Worm (Caenorhabditis elegans) whole organism, L4/young adult: ENCODE results near the gene fbxa-127.

Source experiments
- W03F9.2 ChIP-seq: fragments of 150-350 bp; optimal IDR thresholded peaks from 2 replicates; lab custom pipeline; 2014; ENCODE audit warnings: missing biosample characterization, missing genetic modification characterization
- dao-5 ChIP-seq: sonication (generic microtip); optimal IDR thresholded peaks from 2 replicates; lab custom pipeline; 2016; ENCODE audit warnings: missing genotype, missing genetic modification characterization, moderate library complexity, missing compliant biosample characterization

DNA sequence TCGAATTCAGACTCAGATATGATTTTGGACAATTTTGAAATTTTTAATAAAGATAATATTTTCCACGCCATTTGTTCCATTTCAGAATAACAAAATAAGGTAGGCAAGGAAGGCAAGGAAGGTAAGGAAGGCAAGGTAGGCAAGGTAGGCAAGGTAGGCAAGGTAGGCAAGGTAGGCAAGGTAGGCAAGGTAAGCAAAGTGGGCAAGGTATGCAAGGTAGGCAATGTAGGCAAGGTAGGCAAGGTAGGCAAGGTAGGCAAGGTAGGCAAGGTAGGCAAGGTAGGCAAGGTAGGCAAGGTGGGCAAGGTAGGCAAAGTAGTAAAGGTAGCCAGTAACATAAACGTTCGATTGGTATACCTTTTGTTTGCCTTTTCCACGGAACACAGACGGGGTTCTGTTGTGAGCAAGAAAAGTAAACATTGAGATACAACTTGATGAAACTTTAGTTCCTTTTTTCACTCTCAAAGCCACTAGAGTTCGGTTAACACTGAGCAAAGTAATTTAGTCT, 28.7 kb upstream of the fbxa-127 start, which contains the start of gene Y70C5C.1:
- TF ChIP-seq dao-5 (tag; lab: Kevin White, UChicago) (no peak), W03F9.2 (tag; lab: Kevin White, UChicago) (no peak)
